Worm (Caenorhabditis elegans): Measurements from ENCODE around the gene best-4.

Gene best-4

ce11 chrII:24559-24998, 12.9 kb upstream of the best-4 start, which contains the start of gene enee-1 (continued):
- TF ChIP-seq ceh-8 (GFP tag; optimal IDR thresholded peaks at IDR 0.05) (no peak), sup-37 (GFP tag; optimal IDR thresholded peaks at IDR 0.05) (peak; percentile 61), egl-27 (tag; optimal IDR thresholded peaks at IDR 0.05) (no peak), skn-1 (tag; optimal IDR thresholded peaks at IDR 0.05) (peak; percentile 86), nhr-85 (tag) (peak; percentile 87), dpl-1 (GFP tag; optimal IDR thresholded peaks at IDR 0.05) (peak; percentile 95 to 99 (median 98)), unc-130 (tag; optimal IDR thresholded peaks at IDR 0.05) (peak; percentile 76), lin-13 (GFP tag; optimal IDR thresholded peaks at IDR 0.05) (peak; percentile 90), nhr-19 (GFP tag; conservative IDR thresholded peaks at IDR 0.05) (peak; percentile 84), snu-23 (GFP tag; optimal IDR thresholded peaks at IDR 0.05) (peak; percentile 91), nhr-11 (tag; optimal IDR thresholded peaks at IDR 0.05) (peak; percentile 56), nhr-20 (tag; optimal IDR thresholded peaks at IDR 0.05) (peak; percentile 81), ama-1 (optimal IDR thresholded peaks at IDR 0.05) (peak; percentile 94), zip-4 (GFP tag; optimal IDR thresholded peaks at IDR 0.05) (peak; percentile 32)

ce11 chrII:23739-24138, 12.1 kb upstream of the best-4 start:
- TF ChIP-seq fkh-4 (tag; optimal IDR thresholded peaks at IDR 0.05; ENCODE audit: borderline replicate concordance), result no peak
- TF ChIP-seq lin-13 (GFP tag; optimal IDR thresholded peaks at IDR 0.05), result no peak
- no peak for TF ChIP-seq dsc-1 (tag; optimal IDR thresholded peaks at IDR 0.05)
- no peak for TF ChIP-seq efl-1 (optimal IDR thresholded peaks at IDR 0.05)
- no peak for TF ChIP-seq efl-1 (GFP tag; optimal IDR thresholded peaks at IDR 0.05 in 1 of 2)
- no peak for TF ChIP-seq lin-39 (tag; optimal IDR thresholded peaks at IDR 0.05)
- TF ChIP-seq mab-9 (GFP tag; IDR thresholded peaks at IDR 0.05), result 0 out of 2 replicates have a peak, but pooled peaks have one; percentile 17
- TF ChIP-seq ztf-4 (tag; optimal IDR thresholded peaks at IDR 0.05), result no peak

- TF ChIP-seq ceh-8 (GFP tag; optimal IDR thresholded peaks at IDR 0.05) (no peak), blmp-1 (tag; optimal IDR thresholded peaks at IDR 0.05) (peak; percentile 38), nhr-85 (tag) (peak; percentile 59)
These were observed 11.3 kb upstream of the best-4 start, which contains the start of gene sqt-2 for ce11 chrII:23025-23424. Gene sqt-2, plus strand, starts transcription at chrII:23325.

ce11 chrII:21953-22352, 10.3 kb upstream of the best-4 start:
- peak; percentile 59 for TF ChIP-seq nhr-85 (tag)
- no peak for TF ChIP-seq efl-1 (optimal IDR thresholded peaks at IDR 0.05)
- TF ChIP-seq efl-1 (GFP tag; optimal IDR thresholded peaks at IDR 0.05 in 1 of 2), result peak in 1 of 2 experiments; percentile 80
- no peak for TF ChIP-seq nhr-237 (tag; optimal IDR thresholded peaks at IDR 0.05)

ce11 chrII:19238-19637, 7.6 kb upstream of the best-4 start, which contains the start of gene gmeb-1:
Gene gmeb-1, plus strand, starts transcription at chrII:19538.
- no peak for TF ChIP-seq aly-2 (tag; optimal IDR thresholded peaks at IDR 0.05)
- TF ChIP-seq lin-35 (GFP tag; optimal IDR thresholded peaks at IDR 0.05), result no peak
- TF ChIP-seq nhr-237 (tag; optimal IDR thresholded peaks at IDR 0.05), result no peak
- TF ChIP-seq efl-3 (GFP tag; optimal IDR thresholded peaks at IDR 0.05), result no peak
- no peak for TF ChIP-seq C34B4.2 (tag; optimal IDR thresholded peaks at IDR 0.05)
- no peak for TF ChIP-seq sup-37 (GFP tag; optimal IDR thresholded peaks at IDR 0.05)
- no peak for TF ChIP-seq efl-1 (optimal IDR thresholded peaks at IDR 0.05)
- TF ChIP-seq efl-1 (GFP tag; optimal IDR thresholded peaks at IDR 0.05 in 1 of 2), result no peak
- TF ChIP-seq snu-23 (GFP tag; optimal IDR thresholded peaks at IDR 0.05), result no peak
- no peak for TF ChIP-seq sptf-1 (tag; optimal IDR thresholded peaks at IDR 0.05)
- TF ChIP-seq swsn-7 (tag; optimal IDR thresholded peaks at IDR 0.05), result no peak
- TF ChIP-seq nhr-20 (tag; optimal IDR thresholded peaks at IDR 0.05), result no peak
- TF ChIP-seq lsy-2 (tag; optimal IDR thresholded peaks at IDR 0.05), result no peak
- no peak for TF ChIP-seq nhr-19 (GFP tag; conservative IDR thresholded peaks at IDR 0.05)
- TF ChIP-seq dsc-1 (tag; optimal IDR thresholded peaks at IDR 0.05), result no peak
- TF ChIP-seq unc-62 (GFP tag; optimal IDR thresholded peaks at IDR 0.05), result no peak
- no peak for TF ChIP-seq lir-3 (tag; optimal IDR thresholded peaks at IDR 0.05; ENCODE audit: poor library complexity)
- TF ChIP-seq ceh-63 (GFP tag; optimal IDR thresholded peaks at IDR 0.05), result no peak
- no peak for TF ChIP-seq nhr-28 (tag; optimal IDR thresholded peaks at IDR 0.05)
- no peak for TF ChIP-seq nhr-76 (tag; optimal IDR thresholded peaks at IDR 0.05)
- no peak for TF ChIP-seq skn-1 (tag; optimal IDR thresholded peaks at IDR 0.05)
